Worm (Caenorhabditis elegans) whole organism, late embryonic: ENCODE results near the gene C15F1.8.

Experiments used
- F13H6.1 ChIP-seq: sonication (generic microtip); optimal IDR thresholded peaks from 2 replicates; lab custom pipeline; 2016; ENCODE audit warnings: missing genetic modification characterization, missing compliant biosample characterization
- K02D7.2 ChIP-seq: sonication (generic microtip); optimal IDR thresholded peaks from 2 replicates; lab custom pipeline; 2017; ENCODE audit warnings: mild to moderate bottlenecking, missing genetic modification characterization, missing compliant biosample characterization
- K09A11.1 ChIP-seq: sonication (generic microtip); optimal IDR thresholded peaks from 2 replicates; lab custom pipeline; 2017; ENCODE audit warnings: antibody characterized with exemption, mild to moderate bottlenecking, missing genetic modification characterization, missing compliant biosample characterization; ENCODE audit not compliant: insufficient read depth
- Y22D7AL.16 ChIP-seq: sonication (generic microtip); optimal IDR thresholded peaks from 2 replicates; lab custom pipeline; 2016; ENCODE audit warnings: missing genetic modification characterization, missing compliant biosample characterization
- ama-1 ChIP-seq: fragments of 150-350 bp; optimal IDR thresholded peaks from 2 replicates; lab custom pipeline; 2014
- ceh-19 ChIP-seq: fragments of 200-800 bp; sonication (Bioruptor generic); optimal IDR thresholded peaks from 2 replicates; lab custom pipeline; 2018; ENCODE audit warnings: mild to moderate bottlenecking, missing genetic modification characterization, missing compliant biosample characterization
- ceh-2 ChIP-seq: sonication (generic microtip); optimal IDR thresholded peaks from 2 replicates; lab custom pipeline; 2016; ENCODE audit warnings: missing genotype, missing genetic modification characterization, missing compliant biosample characterization
- ceh-22 ChIP-seq: sonication (generic microtip); optimal IDR thresholded peaks from 2 replicates; lab custom pipeline; 2017; ENCODE audit warnings: missing biosample characterization, missing genetic modification characterization
- ceh-24 ChIP-seq: sonication (generic microtip); optimal IDR thresholded peaks from 2 replicates; lab custom pipeline; 2016; ENCODE audit warnings: mild to moderate bottlenecking, missing genetic modification characterization, missing compliant biosample characterization
- ceh-31 ChIP-seq: sonication (generic microtip); optimal IDR thresholded peaks from 2 replicates; lab custom pipeline; 2016; ENCODE audit warnings: missing genetic modification characterization, missing compliant biosample characterization
- ceh-34 ChIP-seq: sonication (generic microtip); optimal IDR thresholded peaks from 2 replicates; lab custom pipeline; 2016; ENCODE audit warnings: mild to moderate bottlenecking, missing genetic modification characterization, missing compliant biosample characterization
- ceh-45 ChIP-seq: fragments of 200-800 bp; sonication (Bioruptor generic); IDR thresholded peaks from 2 replicates; pipeline ENCODE4 v1.3.6; 2022; ENCODE audit warnings: missing genetic modification reagents, missing genetic modification characterization, missing compliant biosample characterization
- ceh-6 ChIP-seq: fragments of 200-800 bp; sonication (Bioruptor generic); optimal IDR thresholded peaks from 2 replicates; lab custom pipeline; 2018; ENCODE audit warnings: mild to moderate bottlenecking, missing genetic modification characterization, missing compliant biosample characterization
- ceh-9 ChIP-seq: sonication (generic microtip); optimal IDR thresholded peaks from 2 replicates; lab custom pipeline; 2016; ENCODE audit warnings: mild to moderate bottlenecking, missing genetic modification characterization, inconsistent platforms, missing compliant biosample characterization
- che-1 ChIP-seq: sonication (generic microtip); optimal IDR thresholded peaks from 2 replicates; lab custom pipeline; 2016; ENCODE audit warnings: mild to moderate bottlenecking, missing genetic modification characterization, missing compliant biosample characterization
- elt-4 ChIP-seq: sonication (generic microtip); optimal IDR thresholded peaks from 2 replicates; lab custom pipeline; 2016; ENCODE audit warnings: missing genetic modification characterization, missing compliant biosample characterization
- ets-4 ChIP-seq: sonication (generic microtip); optimal IDR thresholded peaks from 2 replicates; lab custom pipeline; 2016; ENCODE audit warnings: missing genetic modification characterization, missing compliant biosample characterization
- fax-1 ChIP-seq: sonication (generic microtip); optimal IDR thresholded peaks from 2 replicates; lab custom pipeline; 2016; ENCODE audit warnings: missing genotype, missing genetic modification characterization, missing compliant biosample characterization
- fkh-10 ChIP-seq: fragments of 150-350 bp; optimal IDR thresholded peaks from 2 replicates; lab custom pipeline; 2014; ENCODE audit warnings: missing biosample characterization, missing genetic modification reagents, missing genetic modification characterization
- fkh-6 ChIP-seq: sonication (generic microtip); optimal IDR thresholded peaks from 2 replicates; lab custom pipeline; 2016; ENCODE audit warnings: missing genetic modification characterization, missing compliant biosample characterization
- hlh-15 ChIP-seq: sonication (generic microtip); optimal IDR thresholded peaks from 2 replicates; lab custom pipeline; 2016; ENCODE audit warnings: missing genetic modification characterization, missing compliant biosample characterization
- hlh-30 ChIP-seq: sonication (generic microtip); optimal IDR thresholded peaks from 2 replicates; lab custom pipeline; 2017; ENCODE audit warnings: antibody characterized with exemption, missing genetic modification characterization, missing compliant biosample characterization; ENCODE audit not compliant: insufficient read depth
- lim-6 ChIP-seq: sonication (generic microtip); optimal IDR thresholded peaks from 2 replicates; lab custom pipeline; 2016; ENCODE audit warnings: missing genetic modification characterization, missing compliant biosample characterization
- lin-11 ChIP-seq: fragments of 200-800 bp; sonication (Bioruptor generic); optimal IDR thresholded peaks from 2 replicates; lab custom pipeline; 2018; ENCODE audit warnings: mild to moderate bottlenecking, missing genetic modification characterization, missing compliant biosample characterization
- mec-3 ChIP-seq: sonication (generic microtip); optimal IDR thresholded peaks from 2 replicates; lab custom pipeline; 2016; ENCODE audit warnings: borderline replicate concordance, missing genetic modification characterization, missing compliant biosample characterization
- nhr-232 ChIP-seq: sonication (generic microtip); optimal IDR thresholded peaks from 2 replicates; lab custom pipeline; 2016; ENCODE audit warnings: missing genetic modification characterization, missing compliant biosample characterization
- odd-2 ChIP-seq: sonication (generic microtip); optimal IDR thresholded peaks from 2 replicates; lab custom pipeline; 2017; ENCODE audit warnings: antibody characterized with exemption, mild to moderate bottlenecking, missing genetic modification characterization, missing compliant biosample characterization
- pag-3 ChIP-seq: sonication (generic microtip); optimal IDR thresholded peaks from 2 replicates; lab custom pipeline; 2016; ENCODE audit warnings: missing compliant biosample characterization, missing genetic modification characterization, borderline replicate concordance
- pat-9 ChIP-seq: fragments of 200-800 bp; sonication (Bioruptor generic); optimal IDR thresholded peaks from 2 replicates; lab custom pipeline; 2018; ENCODE audit warnings: mild to moderate bottlenecking, missing genetic modification characterization, moderate library complexity, missing compliant biosample characterization
- pha-2 ChIP-seq: sonication (generic microtip); optimal IDR thresholded peaks from 2 replicates; lab custom pipeline; 2017; ENCODE audit warnings: mild to moderate bottlenecking, missing genetic modification characterization, missing compliant biosample characterization
- pqm-1 ChIP-seq: sonication (generic microtip); optimal IDR thresholded peaks from 2 replicates; lab custom pipeline; 2016; ENCODE audit warnings: missing genetic modification characterization, missing compliant biosample characterization
- pros-1 ChIP-seq: fragments of 150-350 bp; optimal IDR thresholded peaks from 2 replicates; lab custom pipeline; 2014; ENCODE audit warnings: missing biosample characterization, missing genetic modification reagents, missing genetic modification characterization
- rnt-1 ChIP-seq: sonication (generic microtip); optimal IDR thresholded peaks from 2 replicates; lab custom pipeline; 2016; ENCODE audit warnings: missing genetic modification characterization, missing compliant biosample characterization
- sdc-2 ChIP-seq: sonication (generic microtip); optimal IDR thresholded peaks from 2 replicates; lab custom pipeline; 2016; ENCODE audit warnings: missing genotype, missing genetic modification characterization, missing compliant biosample characterization
- sox-2 ChIP-seq: fragments of 200-800 bp; sonication (Bioruptor generic); IDR thresholded peaks from 2 replicates; pipeline ENCODE4 v1.3.6; 2022; ENCODE audit warnings: missing genetic modification reagents, missing genetic modification characterization, missing compliant biosample characterization
- syd-9 ChIP-seq: sonication (generic microtip); optimal IDR thresholded peaks from 2 replicates; lab custom pipeline; 2016; ENCODE audit warnings: mild to moderate bottlenecking, missing genetic modification characterization, moderate library complexity, missing compliant biosample characterization
- tbx-2 ChIP-seq: sonication (generic microtip); optimal IDR thresholded peaks from 2 replicates; lab custom pipeline; 2016; ENCODE audit warnings: missing genetic modification characterization, missing compliant biosample characterization
- tbx-7 ChIP-seq: sonication (generic microtip); optimal IDR thresholded peaks from 2 replicates; lab custom pipeline; 2016; ENCODE audit warnings: missing genotype, missing genetic modification characterization, missing compliant biosample characterization
- unc-86 ChIP-seq: sonication (generic microtip); optimal IDR thresholded peaks from 2 replicates; lab custom pipeline; 2016; ENCODE audit warnings: missing genetic modification characterization, missing compliant biosample characterization
- zip-5 ChIP-seq: sonication (generic microtip); optimal IDR thresholded peaks from 2 replicates; lab custom pipeline; 2016; ENCODE audit warnings: missing genetic modification characterization, missing compliant biosample characterization

C15F1.8 gene

DNA sequence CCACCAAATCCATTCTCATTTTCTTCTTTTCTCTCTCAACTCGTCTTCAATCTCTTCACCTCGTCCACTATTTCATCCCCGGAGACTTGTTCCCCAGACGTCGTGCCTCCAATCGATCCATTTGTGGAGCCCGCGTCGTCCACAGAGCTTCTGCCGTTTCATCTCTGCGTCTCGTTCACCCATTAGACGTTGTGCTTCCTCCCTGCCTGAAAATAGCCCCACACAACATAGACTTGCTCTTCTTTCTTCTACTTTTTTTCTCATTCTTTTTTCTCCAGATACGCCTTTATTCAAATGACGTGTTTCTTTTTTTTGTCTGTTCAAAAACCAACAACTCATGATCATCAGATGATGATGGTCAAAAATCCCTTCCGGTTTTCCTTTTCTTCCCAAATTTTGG lies 15.3 kb upstream of the C15F1.8 start (continued):
- TF ChIP-seq lin-11 (tag; lab: Kevin White, UChicago), result no peak

DNA sequence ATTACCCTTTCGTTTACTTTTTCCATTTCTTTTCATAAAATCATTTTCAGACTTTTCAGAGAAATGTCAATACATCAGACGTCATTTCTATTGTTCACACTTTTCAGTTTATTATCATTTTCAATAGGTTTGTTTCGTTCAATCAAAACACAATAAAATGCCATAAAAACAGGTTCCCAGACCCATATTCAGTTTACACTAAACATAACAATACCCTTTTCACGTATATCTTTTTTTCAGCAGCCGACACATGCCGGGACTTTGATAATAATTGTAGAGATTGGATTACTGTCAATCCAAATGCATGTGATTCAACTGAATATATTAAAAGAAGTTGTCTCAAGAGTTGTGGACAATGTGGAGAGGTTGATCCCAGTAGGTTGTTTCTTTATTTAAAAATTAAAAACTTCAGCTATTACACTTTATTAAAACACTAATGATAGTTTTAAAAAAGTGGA lies 12.2 kb upstream of the C15F1.8 start, which contains the start of gene C15F1.1:
TSS of gene C15F1.1 (plus strand) at position 51 of the 458 bp plus-strand sequence.
- TF ChIP-seq K09A11.1 (no peak), pat-9 (no peak), ceh-34 (tag; lab: Kevin White, UChicago) (no peak), ceh-9 (tag; lab: Kevin White, UChicago) (no peak), che-1 (tag; lab: Kevin White, UChicago) (no peak), nhr-232 (tag; lab: Kevin White, UChicago) (no peak), ama-1 (lab: Kevin White, UChicago) (no peak), hlh-30 (tag; lab: Kevin White, UChicago) (no peak), rnt-1 (tag; lab: Kevin White, UChicago) (no peak), pag-3 (tag; lab: Kevin White, UChicago) (no peak), F13H6.1 (no peak), lim-6 (tag; lab: Kevin White, UChicago) (no peak)

DNA sequence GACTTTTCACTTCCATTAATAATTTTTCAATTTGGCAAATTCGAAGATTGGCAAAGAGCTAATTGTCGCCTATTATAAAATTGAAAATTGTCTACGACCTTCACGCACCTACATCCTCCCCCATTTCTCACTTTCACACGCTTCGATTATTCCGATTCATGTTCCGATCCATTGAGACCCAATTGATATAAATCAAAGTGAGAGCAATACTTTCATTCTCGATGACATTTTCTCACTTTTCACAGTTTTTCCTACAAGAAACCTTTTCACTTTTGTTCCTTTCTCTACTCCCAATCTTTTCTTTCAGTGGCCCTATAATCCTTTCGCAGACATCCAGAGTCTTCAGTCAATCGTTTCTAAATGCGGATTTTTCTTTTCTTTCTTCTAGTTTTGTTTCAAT lies 2.0 kb upstream of the C15F1.8 start, which contains the start of gene C15F1.2:
TSS of gene C15F1.2 (plus strand) at position 308 of the 400 bp plus-strand sequence.
- TF ChIP-seq pag-3 (tag; lab: Kevin White, UChicago) (no peak), ets-4 (tag; lab: Kevin White, UChicago) (no peak), sdc-2 (tag; lab: Kevin White, UChicago) (no peak), K09A11.1 (no peak), rnt-1 (tag; lab: Kevin White, UChicago) (no peak), ceh-24 (tag; lab: Kevin White, UChicago) (no peak), zip-5 (tag; lab: Kevin White, UChicago) (no peak), ceh-31 (tag; lab: Kevin White, UChicago) (no peak), hlh-15 (tag; lab: Kevin White, UChicago) (no peak), tbx-2 (tag; lab: Kevin White, UChicago) (no peak), ceh-6 (GFP tag; lab: Kevin White, UChicago) (no peak), Y22D7AL.16 (tag; lab: Kevin White, UChicago) (no peak)
- TF ChIP-seq, all 69 proteins: peak for 0

DNA sequence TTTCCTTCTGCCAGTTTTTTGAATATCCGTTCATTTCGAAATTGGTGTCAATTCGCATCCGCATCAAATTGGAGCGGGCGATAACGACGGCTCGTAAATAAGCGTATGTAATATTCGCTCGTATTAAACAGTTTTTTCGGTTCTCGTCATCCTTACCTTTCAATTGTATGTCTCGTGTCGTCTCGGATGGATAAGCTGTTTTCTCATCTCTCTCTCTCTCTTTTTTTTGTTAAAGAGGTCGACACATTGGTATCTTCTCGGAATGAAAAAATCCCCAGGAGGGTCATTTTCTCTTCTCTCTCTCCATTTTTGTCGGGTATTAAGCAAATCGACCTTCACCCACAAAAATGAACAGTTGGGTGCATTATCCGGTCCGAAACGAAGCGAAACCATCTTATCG lies 1.3 kb upstream of the C15F1.8 start:
- no peak for TF ChIP-seq K09A11.1
- no peak for TF ChIP-seq odd-2
- no peak for TF ChIP-seq ama-1 (lab: Kevin White, UChicago)
- no peak for TF ChIP-seq mec-3 (tag; lab: Kevin White, UChicago)
- no peak for TF ChIP-seq hlh-30 (tag; lab: Kevin White, UChicago)
- TF ChIP-seq sox-2, result no peak
- no peak for TF ChIP-seq ceh-19
- TF ChIP-seq ceh-22, result no peak
- TF ChIP-seq elt-4 (tag; lab: Kevin White, UChicago), result no peak
- TF ChIP-seq F13H6.1, result no peak

DNA sequence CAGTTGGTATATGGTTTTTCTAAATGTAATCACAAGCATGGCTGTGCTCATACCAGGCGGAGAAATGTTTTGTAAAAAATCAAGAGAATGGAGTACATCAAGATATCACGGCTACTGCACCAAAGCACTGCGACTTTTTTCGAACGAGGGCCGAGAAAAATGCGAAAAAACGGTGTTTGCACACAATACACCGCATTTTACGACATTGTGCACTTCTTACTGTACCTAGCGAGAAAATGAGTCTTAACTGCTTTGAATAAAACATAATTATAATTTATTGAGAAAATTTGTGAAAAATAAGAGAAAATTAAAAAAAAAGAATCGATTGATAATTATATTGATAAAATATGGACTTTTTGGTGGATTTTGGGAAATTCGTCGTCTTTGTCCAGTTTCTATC lies 1.9 kb downstream of the C15F1.8 start:
- TF ChIP-seq fax-1 (tag; lab: Kevin White, UChicago), result no peak
- TF ChIP-seq K09A11.1, result no peak
- TF ChIP-seq tbx-7 (tag; lab: Kevin White, UChicago), result no peak
- TF ChIP-seq unc-86 (tag; lab: Kevin White, UChicago), result no peak
- no peak for TF ChIP-seq fkh-6 (tag; lab: Kevin White, UChicago)
- no peak for TF ChIP-seq ceh-31 (tag; lab: Kevin White, UChicago)
- no peak for TF ChIP-seq odd-2
- TF ChIP-seq rnt-1 (tag; lab: Kevin White, UChicago), result no peak
- no peak for TF ChIP-seq fkh-10 (GFP tag; lab: Kevin White, UChicago)
- TF ChIP-seq elt-4 (tag; lab: Kevin White, UChicago), result no peak
- no peak for TF ChIP-seq syd-9 (tag; lab: Kevin White, UChicago)
- no peak for TF ChIP-seq ceh-6 (GFP tag; lab: Kevin White, UChicago)
- no peak for TF ChIP-seq K02D7.2 (tag; lab: Kevin White, UChicago)
- no peak for TF ChIP-seq pha-2 (tag; lab: Kevin White, UChicago)
- no peak for TF ChIP-seq ceh-45 (GFP tag; lab: Robert Waterston, UW)
- TF ChIP-seq pqm-1 (tag; lab: Kevin White, UChicago), result no peak
- no peak for TF ChIP-seq ceh-24 (tag; lab: Kevin White, UChicago)
- no peak for TF ChIP-seq ceh-2 (tag; lab: Kevin White, UChicago)
- TF ChIP-seq pros-1 (tag; lab: Kevin White, UChicago), result no peak
